Worm (Caenorhabditis elegans) whole organism, L1 larva: ENCODE measurements around the gene scrm-8.
"Not testable (repeated sequence)": the region's sequence is repeated elsewhere in the genome, so short reads cannot be mapped to it uniquely, and the experiment has no call there.

Experiments used
- C04F5.9 ChIP-seq: sonication (generic microtip); optimal IDR thresholded peaks from 2 replicates; lab custom pipeline; 2016; ENCODE audit warnings: missing genetic modification characterization, missing compliant biosample characterization
- C16A3.4 ChIP-seq: fragments of 150-350 bp; optimal IDR thresholded peaks from 2 replicates; lab custom pipeline; 2014; ENCODE audit warnings: missing biosample characterization, missing genetic modification characterization
- aly-2 ChIP-seq: fragments of 150-350 bp; optimal IDR thresholded peaks from 2 replicates; lab custom pipeline; 2014; ENCODE audit warnings: missing biosample characterization, missing genetic modification characterization
- ama-1 ChIP-seq: fragments of 150-350 bp; optimal IDR thresholded peaks from 2 replicates; lab custom pipeline; 2014
- ceh-90 ChIP-seq: sonication (generic microtip); optimal IDR thresholded peaks from 2 replicates; lab custom pipeline; 2016; ENCODE audit warnings: missing genetic modification characterization, missing compliant biosample characterization
- ces-1 ChIP-seq: fragments of 150-350 bp; optimal IDR thresholded peaks from 2 replicates; lab custom pipeline; 2014; ENCODE audit warnings: missing biosample characterization, missing genetic modification reagents, missing genetic modification characterization
- dpl-1 ChIP-seq, 3 experiments: fragments of 150-350 bp in 2 of 3; sonication (generic microtip) in 1 of 3; optimal IDR thresholded peaks; 2 replicates each; lab custom pipeline; 2014 to 2017; ENCODE audit warnings: missing biosample characterization in 3 of 3, missing genetic modification characterization in 3 of 3, missing genetic modification reagents in 3 of 3
- efl-1 ChIP-seq, 4 experiments: fragments of 150-350 bp; optimal IDR thresholded peaks in 3 of 4; peaks in 1 of 4; 1 replicate in 1 of 4; 2 replicates in 3 of 4; lab custom pipeline; 2014; ENCODE audit warnings: missing biosample characterization in 2 of 4, missing genetic modification characterization in 2 of 4, missing genetic modification reagents in 2 of 4
- efl-3 ChIP-seq: fragments of 200-800 bp; sonication (Bioruptor generic); optimal IDR thresholded peaks from 2 replicates; lab custom pipeline; 2018; ENCODE audit warnings: mild to moderate bottlenecking, missing genetic modification characterization, missing compliant biosample characterization
- egl-13 ChIP-seq: sonication (generic microtip); optimal IDR thresholded peaks from 2 replicates; lab custom pipeline; 2016; ENCODE audit warnings: missing genotype, missing genetic modification reagents, missing genetic modification characterization, missing compliant biosample characterization
- egl-27 ChIP-seq, 2 experiments: fragments of 150-350 bp in 1 of 2; sonication (generic microtip); optimal IDR thresholded peaks; 3 replicates each; lab custom pipeline; 2017 to 2018; ENCODE audit warnings: missing biosample characterization in 2 of 2, missing genetic modification characterization in 2 of 2, missing genetic modification reagents in 2 of 2
- elt-2 ChIP-seq: sonication (generic microtip); optimal IDR thresholded peaks from 2 replicates; lab custom pipeline; 2016; ENCODE audit warnings: missing genetic modification characterization, mild to moderate bottlenecking, inconsistent platforms, missing compliant biosample characterization, missing genetic modification reagents
- fkh-10 ChIP-seq: sonication (generic microtip); optimal IDR thresholded peaks from 2 replicates; lab custom pipeline; 2017; ENCODE audit warnings: missing biosample characterization, missing genetic modification reagents, missing genetic modification characterization
- fkh-4 ChIP-seq: sonication (generic microtip); optimal IDR thresholded peaks from 2 replicates; lab custom pipeline; 2016; ENCODE audit warnings: missing compliant biosample characterization, missing genetic modification characterization, borderline replicate concordance
- fkh-8 ChIP-seq: sonication (generic microtip); optimal IDR thresholded peaks from 2 replicates; lab custom pipeline; 2016; ENCODE audit warnings: mild to moderate bottlenecking, missing genetic modification characterization, missing compliant biosample characterization
- hlh-4 ChIP-seq: sonication (generic microtip); optimal IDR thresholded peaks from 2 replicates; lab custom pipeline; 2016; ENCODE audit warnings: mild to moderate bottlenecking, missing genetic modification characterization, missing compliant biosample characterization
- irx-1 ChIP-seq: sonication (generic microtip); optimal IDR thresholded peaks from 2 replicates; lab custom pipeline; 2016; ENCODE audit warnings: missing genetic modification characterization, missing compliant biosample characterization
- isw-1 ChIP-seq: fragments of 200-800 bp; sonication (Bioruptor generic); IDR thresholded peaks from 2 replicates; pipeline ENCODE4 v1.3.6; 2022; ENCODE audit warnings: missing genetic modification characterization, missing compliant biosample characterization
- jun-1 ChIP-seq: fragments of 150-350 bp; optimal IDR thresholded peaks from 2 replicates; lab custom pipeline; 2014; ENCODE audit warnings: missing biosample characterization, missing genetic modification reagents, missing genetic modification characterization
- lin-35 ChIP-seq, 2 experiments: fragments of 150-350 bp; optimal IDR thresholded peaks; 2 replicates each; lab custom pipeline; 2014; ENCODE audit warnings: missing biosample characterization in 2 of 2, missing genetic modification characterization in 2 of 2, missing genetic modification reagents in 2 of 2
- lir-3 ChIP-seq: sonication (generic microtip); optimal IDR thresholded peaks from 2 replicates; lab custom pipeline; 2016; ENCODE audit warnings: mild to moderate bottlenecking, missing genetic modification characterization, moderate library complexity, missing compliant biosample characterization; ENCODE audit not compliant: poor library complexity
- nhr-12 ChIP-seq: sonication (generic microtip); optimal IDR thresholded peaks from 2 replicates; lab custom pipeline; 2017; ENCODE audit warnings: missing biosample characterization, missing genetic modification characterization
- nhr-19 ChIP-seq: fragments of 200-800 bp; sonication (Bioruptor generic); conservative IDR thresholded peaks from 2 replicates; pipeline ENCODE4 v1.3.6; 2022; ENCODE audit warnings: missing genetic modification characterization, missing compliant biosample characterization
- nhr-77 ChIP-seq: fragments of 150-350 bp; optimal IDR thresholded peaks from 2 replicates; lab custom pipeline; 2014; ENCODE audit warnings: missing biosample characterization, missing genetic modification characterization
- nhr-90 ChIP-seq: sonication (generic microtip); optimal IDR thresholded peaks from 2 replicates; lab custom pipeline; 2016; ENCODE audit warnings: mild to moderate bottlenecking, missing genetic modification characterization, missing compliant biosample characterization; ENCODE audit not compliant: poor library complexity
- pax-3 ChIP-seq: fragments of 200-800 bp; sonication (Bioruptor generic); optimal IDR thresholded peaks from 2 replicates; lab custom pipeline; 2018; ENCODE audit warnings: mild to moderate bottlenecking, missing genetic modification characterization, moderate library complexity, missing compliant biosample characterization
- pqm-1 ChIP-seq: sonication (generic microtip); optimal IDR thresholded peaks from 3 replicates; lab custom pipeline; 2017; ENCODE audit warnings: missing biosample characterization, missing genetic modification characterization
- snpc-4 ChIP-seq: fragments of 150-350 bp; optimal IDR thresholded peaks from 2 replicates; lab custom pipeline; 2014; ENCODE audit warnings: missing biosample characterization, missing genetic modification characterization
- snu-23 ChIP-seq: sonication (generic microtip); optimal IDR thresholded peaks from 2 replicates; lab custom pipeline; 2016; ENCODE audit warnings: missing genetic modification characterization, missing compliant biosample characterization
- sox-4 ChIP-seq: sonication (generic microtip); optimal IDR thresholded peaks from 2 replicates; lab custom pipeline; 2016; ENCODE audit warnings: missing genetic modification characterization, missing compliant biosample characterization
- sup-37 ChIP-seq: fragments of 200-800 bp; sonication (Bioruptor generic); optimal IDR thresholded peaks from 2 replicates; lab custom pipeline; 2018; ENCODE audit warnings: mild to moderate bottlenecking, missing genetic modification characterization, missing compliant biosample characterization
- unc-30 ChIP-seq: sonication (generic microtip); optimal IDR thresholded peaks from 2 replicates; lab custom pipeline; 2017; ENCODE audit warnings: missing biosample characterization, missing genetic modification characterization
- unc-62 ChIP-seq: fragments of 150-350 bp; optimal IDR thresholded peaks from 2 replicates; lab custom pipeline; 2014; ENCODE audit warnings: missing biosample characterization, missing genetic modification reagents, missing genetic modification characterization
- unc-86 ChIP-seq: sonication (generic microtip); optimal IDR thresholded peaks from 2 replicates; lab custom pipeline; 2016; ENCODE audit warnings: missing genetic modification characterization, missing compliant biosample characterization
- vab-15 ChIP-seq: sonication (generic microtip); optimal IDR thresholded peaks from 2 replicates; lab custom pipeline; 2017; ENCODE audit warnings: missing genotype, mild to moderate bottlenecking, missing genetic modification characterization, missing compliant biosample characterization
- xbp-1 ChIP-seq: sonication (generic microtip); optimal IDR thresholded peaks from 2 replicates; lab custom pipeline; 2016; ENCODE audit warnings: missing genetic modification characterization, missing compliant biosample characterization

Gene scrm-8

DNA sequence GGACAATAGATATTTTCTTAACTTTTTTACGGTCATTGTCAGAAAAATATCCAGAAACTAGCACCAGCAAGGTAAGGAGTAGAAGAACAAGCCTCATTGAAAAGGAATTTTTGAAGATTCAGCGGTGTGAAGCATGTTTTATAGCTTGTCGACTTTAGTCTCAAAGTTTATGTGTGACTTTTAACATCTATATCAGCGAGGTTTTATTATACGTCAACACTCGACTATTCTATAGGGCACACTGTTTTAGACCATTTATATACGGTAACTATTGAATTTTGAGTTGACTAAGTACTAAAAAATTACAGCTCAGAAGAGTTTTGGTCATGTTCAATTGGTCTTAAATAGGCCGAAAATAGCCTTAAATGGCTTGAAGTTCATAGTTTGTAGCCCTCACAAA is 23.2 kb upstream of the scrm-8 start, which contains the start of gene F49F1.11:
Gene F49F1.11, minus strand, starts transcription at position 101 of the 400 bp plus-strand sequence.
- TF ChIP-seq C04F5.9 (tag; lab: Kevin White, UChicago) = no peak
- no peak for TF ChIP-seq sox-4 (tag; lab: Kevin White, UChicago)
- TF ChIP-seq lin-35 (GFP tag; optimal IDR thresholded peaks at IDR 0.05; lab: Kevin White, UChicago) = no peak
- TF ChIP-seq ceh-90 (tag; lab: Kevin White, UChicago) = no peak
- TF ChIP-seq jun-1 (tag; lab: Kevin White, UChicago) = no peak
- no peak for TF ChIP-seq efl-3 (GFP tag; lab: Kevin White, UChicago)
- no peak for TF ChIP-seq ama-1 (lab: Kevin White, UChicago)
- no peak for TF ChIP-seq nhr-90 (tag; lab: Kevin White, UChicago)
- no peak for TF ChIP-seq snu-23

DNA sequence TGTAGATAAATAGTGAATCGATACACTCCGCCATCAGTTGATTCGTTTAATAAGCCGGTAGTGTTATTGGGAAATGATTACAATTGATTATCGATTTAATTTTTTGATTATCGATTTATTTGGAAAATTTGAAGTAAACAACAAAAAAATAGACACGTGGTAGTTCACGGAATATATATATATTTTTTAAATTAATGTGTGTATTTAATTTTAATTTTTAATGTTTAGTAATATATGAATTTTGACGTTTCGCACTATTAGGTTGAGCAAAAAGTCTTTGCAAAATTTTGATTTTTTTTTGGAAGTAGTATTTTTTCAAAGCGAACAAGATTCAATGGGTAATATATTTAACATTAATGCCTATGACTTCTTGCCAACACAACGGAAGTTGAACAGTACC is 21.5 kb upstream of the scrm-8 start, which contains the start of gene F49F1.12:
Gene F49F1.12, minus strand, starts transcription at position 101 of the 400 bp plus-strand sequence.
- not testable (repeated sequence) for TF ChIP-seq irx-1 (tag; lab: Kevin White, UChicago); fkh-10 (GFP tag; lab: Kevin White, UChicago); C16A3.4 (tag; lab: Kevin White, UChicago)

DNA sequence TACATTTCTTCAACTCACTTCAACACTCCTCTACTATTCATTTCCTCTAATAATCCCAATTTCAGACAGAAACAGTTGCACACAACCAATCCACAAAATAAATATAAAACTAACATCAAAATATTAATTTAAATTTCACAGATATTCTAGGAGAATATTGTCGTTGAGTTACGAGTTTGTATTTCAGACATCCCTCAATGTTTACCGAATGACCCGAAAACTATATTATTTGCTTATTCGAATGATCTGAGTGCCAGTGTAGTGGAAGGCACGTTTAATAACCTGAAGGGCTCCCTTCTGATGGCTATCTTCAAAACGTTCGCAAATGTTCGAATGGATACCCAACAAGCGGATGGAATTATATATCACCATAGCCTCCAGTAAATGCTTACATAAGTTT is 19.7 kb upstream of the scrm-8 start, which contains the start of gene R07C12.3:
Gene R07C12.3, plus strand, starts transcription at position 301 of the 400 bp plus-strand sequence.
- TF ChIP-seq unc-30 (no peak), nhr-77 (tag; lab: Kevin White, UChicago) (no peak), sup-37 (GFP tag; lab: Kevin White, UChicago) (no peak), egl-13 (tag; lab: Kevin White, UChicago) (no peak), xbp-1 (tag; lab: Kevin White, UChicago) (no peak), nhr-19 (GFP tag; lab: Robert Waterston, UW) (no peak), ces-1 (GFP tag; lab: Kevin White, UChicago) (no peak), snpc-4 (tag; lab: Kevin White, UChicago) (no peak), egl-27 (tag; optimal IDR thresholded peaks at IDR 0.05; lab: Kevin White, UChicago) (no peak), fkh-8 (tag; lab: Kevin White, UChicago) (no peak), unc-86 (no peak), fkh-10 (GFP tag; lab: Kevin White, UChicago) (no peak), nhr-12 (no peak), pax-3 (no peak), aly-2 (tag; lab: Kevin White, UChicago) (no peak), lir-3 (tag; lab: Kevin White, UChicago) (no peak), hlh-4 (tag; lab: Kevin White, UChicago) (no peak), vab-15 (tag; lab: Kevin White, UChicago) (no peak), efl-3 (GFP tag; lab: Kevin White, UChicago) (no peak)
- TF ChIP-seq, all 84 proteins: peak for 0

DNA sequence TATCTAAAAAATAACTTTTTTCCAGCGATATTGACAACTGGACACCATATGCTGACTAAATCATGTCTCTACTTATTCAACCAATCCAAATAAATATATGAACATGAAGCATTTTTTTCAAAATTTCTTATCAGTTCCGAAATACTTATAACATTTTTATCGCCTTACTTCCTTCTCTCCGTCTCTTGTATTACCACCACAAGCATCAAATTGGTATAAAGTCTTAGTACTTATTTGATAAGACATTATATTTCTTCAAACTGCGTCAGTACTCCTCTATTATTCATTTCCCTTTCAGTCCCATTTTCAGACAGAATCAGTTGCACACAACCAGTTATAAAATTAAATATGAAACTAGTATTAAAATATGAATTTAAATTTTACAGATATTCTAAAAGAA is 16.6 kb upstream of the scrm-8 start:
- TF ChIP-seq nhr-90 (tag; lab: Kevin White, UChicago) = peak; percentile 1
- TF ChIP-seq jun-1 (tag; lab: Kevin White, UChicago) = peak; percentile 34
- no peak for TF ChIP-seq pqm-1 (tag; lab: Kevin White, UChicago)
- TF ChIP-seq isw-1 = no peak
- TF ChIP-seq fkh-4 (tag; lab: Kevin White, UChicago) = no peak
- no peak for TF ChIP-seq sup-37 (GFP tag; lab: Kevin White, UChicago)
- peak; percentile 92 for TF ChIP-seq elt-2 (tag; lab: Kevin White, UChicago)
- TF ChIP-seq sox-4 (tag; lab: Kevin White, UChicago) = no peak
- TF ChIP-seq dpl-1 (GFP tag; optimal IDR thresholded peaks at IDR 0.05; lab: Kevin White, UChicago) = no peak
- no peak for TF ChIP-seq efl-3 (GFP tag; lab: Kevin White, UChicago)
- TF ChIP-seq efl-1 (optimal IDR thresholded peaks at IDR 0.05; lab: Kevin White, UChicago) = no peak
- peak in 1 of 2 experiments; percentile 38 for TF ChIP-seq efl-1 (GFP tag; optimal IDR thresholded peaks at IDR 0.05 in 1 of 2; lab: Kevin White, UChicago)
- TF ChIP-seq ces-1 (GFP tag; lab: Kevin White, UChicago) = no peak
- no peak for TF ChIP-seq egl-27 (tag; optimal IDR thresholded peaks at IDR 0.05; lab: Kevin White, UChicago)
- no peak for TF ChIP-seq lin-35 (GFP tag; optimal IDR thresholded peaks at IDR 0.05; lab: Kevin White, UChicago)
- TF ChIP-seq unc-62 (GFP tag; lab: Kevin White, UChicago) = no peak
- TF ChIP-seq nhr-77 (tag; lab: Kevin White, UChicago) = no peak
